Worm (Caenorhabditis elegans) whole organism, early embryonic: ENCODE measurements around the gene ins-22.

Experiments
- B0310.2 ChIP-seq: sonication (generic microtip); optimal IDR thresholded peaks from 2 replicates; lab custom pipeline; 2016; ENCODE audit warnings: mild to moderate bottlenecking, missing genetic modification characterization, missing compliant biosample characterization
- F13C5.2 ChIP-seq: sonication (generic microtip); optimal IDR thresholded peaks from 2 replicates; lab custom pipeline; 2017; ENCODE audit warnings: mild to moderate bottlenecking, missing genetic modification characterization, inconsistent platforms, missing compliant biosample characterization
- aly-1 ChIP-seq: sonication (generic microtip); optimal IDR thresholded peaks from 2 replicates; lab custom pipeline; 2016; ENCODE audit warnings: missing genetic modification characterization, missing compliant biosample characterization
- ama-1 ChIP-seq: fragments of 150-350 bp; optimal IDR thresholded peaks from 2 replicates; lab custom pipeline; 2014
- ceh-13 ChIP-seq: fragments of 200-800 bp; sonication (Bioruptor generic); optimal IDR thresholded peaks from 2 replicates; lab custom pipeline; 2018; ENCODE audit warnings: mild to moderate bottlenecking, missing genetic modification characterization, missing compliant biosample characterization
- ceh-36 ChIP-seq: sonication (generic microtip); optimal IDR thresholded peaks from 2 replicates; lab custom pipeline; 2016; ENCODE audit warnings: missing genetic modification characterization, inconsistent platforms, missing compliant biosample characterization
- ets-7 ChIP-seq: sonication (generic microtip); optimal IDR thresholded peaks from 2 replicates; lab custom pipeline; 2016; ENCODE audit warnings: missing genotype, missing genetic modification characterization, missing compliant biosample characterization
- flt-1 ChIP-seq: fragments of 200-800 bp; sonication (Bioruptor generic); IDR thresholded peaks from 2 replicates; pipeline ENCODE4 v1.3.6; 2022; ENCODE audit warnings: missing genetic modification characterization, missing compliant biosample characterization
- hmbx-1 ChIP-seq: sonication (generic microtip); optimal IDR thresholded peaks from 2 replicates; lab custom pipeline; 2016; ENCODE audit warnings: mild to moderate bottlenecking, missing genetic modification characterization, missing compliant biosample characterization
- hmg-4 ChIP-seq: fragments of 200-800 bp; sonication (Bioruptor generic); optimal IDR thresholded peaks from 2 replicates; lab custom pipeline; 2018; ENCODE audit warnings: mild to moderate bottlenecking, missing genetic modification characterization, missing compliant biosample characterization
- hnd-1 ChIP-seq: sonication (generic microtip); optimal IDR thresholded peaks from 2 replicates; lab custom pipeline; 2016; ENCODE audit warnings: missing genetic modification characterization, missing compliant biosample characterization
- pes-1 ChIP-seq: fragments of 200-800 bp; sonication (Bioruptor generic); IDR thresholded peaks from 2 replicates; pipeline ENCODE4 v1.3.6; 2022; ENCODE audit warnings: missing genetic modification reagents, missing genetic modification characterization, missing compliant biosample characterization
- scrt-1 ChIP-seq: fragments of 200-800 bp; sonication (Bioruptor generic); IDR thresholded peaks from 2 replicates; pipeline ENCODE4 v1.3.6; 2022; ENCODE audit warnings: missing genetic modification characterization, missing compliant biosample characterization
- sea-1 ChIP-seq: fragments of 200-800 bp; sonication (Bioruptor generic); conservative IDR thresholded peaks from 2 replicates; pipeline ENCODE4 v1.3.6; 2022; ENCODE audit warnings: missing genetic modification characterization, missing compliant biosample characterization
- tbx-11 ChIP-seq: fragments of 200-800 bp; sonication (Bioruptor generic); IDR thresholded peaks from 2 replicates; pipeline ENCODE4 v1.3.6; 2022; ENCODE audit warnings: missing genetic modification characterization, missing compliant biosample characterization
- tbx-37 ChIP-seq: fragments of 200-800 bp; sonication (Bioruptor generic); conservative IDR thresholded peaks from 2 replicates; pipeline ENCODE4 v1.3.6; 2022; ENCODE audit warnings: missing genetic modification reagents, missing genetic modification characterization, missing compliant biosample characterization
- tra-4 ChIP-seq: sonication (generic microtip); optimal IDR thresholded peaks from 2 replicates; lab custom pipeline; 2017; ENCODE audit warnings: missing genetic modification characterization, missing compliant biosample characterization

ins-22 gene

ce11 chrIII:9997890-9998289 lies 28.2 kb upstream of the ins-22 start, which contains the start of gene pqn-8:
pqn-8 (minus strand) TSS chrIII:9997990.
- no peak for TF ChIP-seq tra-4 (tag; lab: Kevin White, UChicago)
- TF ChIP-seq ceh-13 (GFP tag; lab: Kevin White, UChicago) = no peak
- TF ChIP-seq tbx-11 (GFP tag; lab: Robert Waterston, UW) = no peak
- TF ChIP-seq scrt-1 = no peak
- no peak for TF ChIP-seq pes-1 (GFP tag; lab: Robert Waterston, UW)
- TF ChIP-seq hnd-1 = no peak
- TF ChIP-seq ets-7 = no peak
- no peak for TF ChIP-seq sea-1 (GFP tag; lab: Robert Waterston, UW)
- no peak for TF ChIP-seq hmg-4 (GFP tag; lab: Kevin White, UChicago)
- no peak for TF ChIP-seq aly-1
- TF ChIP-seq tbx-37 (GFP tag; lab: Robert Waterston, UW) = no peak
- no peak for TF ChIP-seq flt-1 (GFP tag; lab: Robert Waterston, UW)
- no peak for TF ChIP-seq F13C5.2
- TF ChIP-seq B0310.2 (tag; lab: Kevin White, UChicago) = no peak
- TF ChIP-seq ceh-36 (tag; lab: Kevin White, UChicago) = no peak
- no peak for TF ChIP-seq ama-1 (lab: Kevin White, UChicago)
- TF ChIP-seq hmbx-1 (tag; lab: Kevin White, UChicago) = no peak

ce11 chrIII:9999235-9999634 lies 26.9 kb upstream of the ins-22 start, which contains the start of gene C05B5.17:
C05B5.17 (minus strand) TSS chrIII:9999335.
- TF ChIP-seq hmg-4 (GFP tag; lab: Kevin White, UChicago) (no peak), ets-7 (no peak)

- TF ChIP-seq tbx-37 (GFP tag; lab: Robert Waterston, UW) (no peak), hmbx-1 (tag; lab: Kevin White, UChicago) (no peak), ets-7 (no peak), tbx-11 (GFP tag; lab: Robert Waterston, UW) (no peak), hnd-1 (no peak), pes-1 (GFP tag; lab: Robert Waterston, UW) (no peak), tra-4 (tag; lab: Kevin White, UChicago) (no peak), ceh-36 (tag; lab: Kevin White, UChicago) (no peak), ceh-13 (GFP tag; lab: Kevin White, UChicago) (no peak), B0310.2 (tag; lab: Kevin White, UChicago) (no peak), aly-1 (no peak), ama-1 (lab: Kevin White, UChicago) (no peak), F13C5.2 (no peak), sea-1 (GFP tag; lab: Robert Waterston, UW) (no peak)
These were observed 25.7 kb upstream of the ins-22 start, which contains the start of gene C05B5.2 for ce11 chrIII:10000428-10000827. C05B5.2 (minus strand) TSS chrIII:10000528.

ce11 chrIII:10001060-10001459 lies 25.0 kb upstream of the ins-22 start, which contains the start of gene C05B5.5:
C05B5.5 (plus strand) TSS chrIII:10001360.
- TF ChIP-seq ama-1 (lab: Kevin White, UChicago) (no peak), B0310.2 (tag; lab: Kevin White, UChicago) (no peak), tra-4 (tag; lab: Kevin White, UChicago) (no peak), aly-1 (no peak), F13C5.2 (no peak), hmbx-1 (tag; lab: Kevin White, UChicago) (no peak), tbx-11 (GFP tag; lab: Robert Waterston, UW) (no peak)

- no peak for TF ChIP-seq ama-1 (lab: Kevin White, UChicago)
- no peak for TF ChIP-seq hmg-4 (GFP tag; lab: Kevin White, UChicago)
- TF ChIP-seq scrt-1 = no peak
- TF ChIP-seq ets-7 = no peak
- TF ChIP-seq pes-1 (GFP tag; lab: Robert Waterston, UW) = no peak
- no peak for TF ChIP-seq ceh-36 (tag; lab: Kevin White, UChicago)
- no peak for TF ChIP-seq tbx-37 (GFP tag; lab: Robert Waterston, UW)
- no peak for TF ChIP-seq F13C5.2
- TF ChIP-seq flt-1 (GFP tag; lab: Robert Waterston, UW) = no peak
- TF ChIP-seq hnd-1 = no peak
- no peak for TF ChIP-seq B0310.2 (tag; lab: Kevin White, UChicago)
- TF ChIP-seq aly-1 = no peak
- no peak for TF ChIP-seq hmbx-1 (tag; lab: Kevin White, UChicago)
- TF ChIP-seq ceh-13 (GFP tag; lab: Kevin White, UChicago) = no peak
- TF ChIP-seq sea-1 (GFP tag; lab: Robert Waterston, UW) = no peak
- TF ChIP-seq tbx-11 (GFP tag; lab: Robert Waterston, UW) = no peak
- TF ChIP-seq tra-4 (tag; lab: Kevin White, UChicago) = no peak
These were observed 21.9 kb upstream of the ins-22 start, which contains the start of gene C05B5.11 for ce11 chrIII:10004213-10004612. C05B5.11 (plus strand) TSS chrIII:10004513.

ce11 chrIII:10006734-10007348 lies 19.2 kb upstream of the ins-22 start, which contains the start of gene C05B5.8:
C05B5.8 (minus strand) TSS chrIII:10006784.
- TF ChIP-seq ceh-13 (GFP tag; lab: Kevin White, UChicago) (no peak), B0310.2 (tag; lab: Kevin White, UChicago) (no peak), tbx-11 (GFP tag; lab: Robert Waterston, UW) (no peak), hmg-4 (GFP tag; lab: Kevin White, UChicago) (no peak), flt-1 (GFP tag; lab: Robert Waterston, UW) (no peak), hmbx-1 (tag; lab: Kevin White, UChicago) (no peak), tbx-37 (GFP tag; lab: Robert Waterston, UW) (no peak), tra-4 (tag; lab: Kevin White, UChicago) (no peak), ama-1 (lab: Kevin White, UChicago) (no peak), F13C5.2 (no peak), ceh-36 (tag; lab: Kevin White, UChicago) (no peak), sea-1 (GFP tag; lab: Robert Waterston, UW) (no peak), hnd-1 (no peak), aly-1 (no peak), scrt-1 (no peak), pes-1 (GFP tag; lab: Robert Waterston, UW) (no peak), ets-7 (no peak)

ce11 chrIII:10010117-10010516 lies 16.0 kb upstream of the ins-22 start, which contains the start of gene fbxa-155:
fbxa-155 (minus strand) TSS chrIII:10010217.
- TF ChIP-seq hnd-1 (no peak), scrt-1 (no peak), aly-1 (no peak), hmbx-1 (tag; lab: Kevin White, UChicago) (no peak), tra-4 (tag; lab: Kevin White, UChicago) (no peak)
